Worm (Caenorhabditis elegans): ENCODE measurements around the gene vps-29.

vps-29 gene

ce11 chrIII:10114662-10115061, 1.8 kb upstream of the vps-29 start, which contains the start of the genes ZK1128.1 and mett-10:
ZK1128.1 (minus strand) TSS chrIII:10114760.
mett-10 (plus strand) TSS chrIII:10115036.
- peak; percentile 73 for TF ChIP-seq ces-1 (GFP tag; optimal IDR thresholded peaks at IDR 0.05)
- TF ChIP-seq nhr-2 (tag; optimal IDR thresholded peaks at IDR 0.05): no peak

- TF ChIP-seq flh-1 (GFP tag; optimal IDR thresholded peaks at IDR 0.05) (no peak), ces-1 (GFP tag; optimal IDR thresholded peaks at IDR 0.05) (no peak), nhr-76 (tag; optimal IDR thresholded peaks at IDR 0.05) (no peak), ztf-11 (tag; optimal IDR thresholded peaks at IDR 0.05) (no peak), sptf-1 (tag; optimal IDR thresholded peaks at IDR 0.05) (no peak), zip-8 (tag; optimal IDR thresholded peaks at IDR 0.05) (no peak), elt-3 (tag; optimal IDR thresholded peaks at IDR 0.05) (no peak), sem-2 (GFP tag; optimal IDR thresholded peaks at IDR 0.05) (no peak), nhr-237 (tag; optimal IDR thresholded peaks at IDR 0.05) (no peak), ceh-43 (GFP tag; optimal IDR thresholded peaks at IDR 0.05) (no peak), ceh-39 (tag; optimal IDR thresholded peaks at IDR 0.05) (no peak), elt-1 (tag; optimal IDR thresholded peaks at IDR 0.05; ENCODE audit: borderline replicate concordance, insufficient read depth) (no peak)
Measured at ce11 chrIII:10108995-10109394, 3.9 kb downstream of the vps-29 start, which contains the start of gene T16H12.9. T16H12.9 (plus strand) TSS chrIII:10109295.

ce11 chrIII:10106390-10106789, 6.5 kb downstream of the vps-29 start, which contains the start of gene srt-55:
srt-55 (minus strand) TSS chrIII:10106490.
- TF ChIP-seq unc-39 (tag; optimal IDR thresholded peaks at IDR 0.05): no peak
- TF ChIP-seq elt-3 (tag; optimal IDR thresholded peaks at IDR 0.05): no peak
- no peak for TF ChIP-seq ceh-39 (tag; optimal IDR thresholded peaks at IDR 0.05)
- no peak for TF ChIP-seq ztf-11 (tag; optimal IDR thresholded peaks at IDR 0.05)
- TF ChIP-seq hlh-1 (tag; optimal IDR thresholded peaks at IDR 0.05): no peak
- TF ChIP-seq ces-1 (GFP tag; optimal IDR thresholded peaks at IDR 0.05): no peak
- TF ChIP-seq mab-5 (tag; optimal IDR thresholded peaks at IDR 0.05): no peak
- TF ChIP-seq lin-32 (GFP tag; optimal IDR thresholded peaks at IDR 0.05): no peak

ce11 chrIII:10101352-10101751, 11.5 kb downstream of the vps-29 start, which contains the start of gene kel-10:
kel-10 (minus strand) TSS chrIII:10101452.
- TF ChIP-seq sem-2 (GFP tag; optimal IDR thresholded peaks at IDR 0.05): no peak
- TF ChIP-seq drap-1 (GFP tag; optimal IDR thresholded peaks at IDR 0.05): no peak
- no peak for TF ChIP-seq ces-1 (GFP tag; optimal IDR thresholded peaks at IDR 0.05)
- no peak for TF ChIP-seq nhr-12 (tag; optimal IDR thresholded peaks at IDR 0.05)
- TF ChIP-seq tbx-8 (GFP tag; optimal IDR thresholded peaks at IDR 0.05): no peak
- no peak for TF ChIP-seq bed-3 (GFP tag; optimal IDR thresholded peaks at IDR 0.05)
- TF ChIP-seq mab-5 (tag; optimal IDR thresholded peaks at IDR 0.05): no peak
- TF ChIP-seq lin-32 (GFP tag; optimal IDR thresholded peaks at IDR 0.05): no peak
- TF ChIP-seq unc-39 (tag; optimal IDR thresholded peaks at IDR 0.05): no peak
- no peak for TF ChIP-seq pha-4 (tag; optimal IDR thresholded peaks at IDR 0.05)
- TF ChIP-seq lsy-2 (tag; optimal IDR thresholded peaks at IDR 0.05): no peak
- TF ChIP-seq unc-62 (GFP tag; optimal IDR thresholded peaks at IDR 0.05): no peak
- no peak for TF ChIP-seq nhr-28 (tag; optimal IDR thresholded peaks at IDR 0.05)
- no peak for TF ChIP-seq blmp-1 (tag; optimal IDR thresholded peaks at IDR 0.05)
- TF ChIP-seq elt-3 (tag; optimal IDR thresholded peaks at IDR 0.05): no peak
- TF ChIP-seq lin-13 (tag; optimal IDR thresholded peaks at IDR 0.05): no peak
- TF ChIP-seq sptf-1 (tag; optimal IDR thresholded peaks at IDR 0.05): no peak
- TF ChIP-seq nhr-237 (tag; optimal IDR thresholded peaks at IDR 0.05): no peak
- TF ChIP-seq ham-2 (GFP tag; optimal IDR thresholded peaks at IDR 0.05): no peak
- no peak for TF ChIP-seq unc-120 (tag; optimal IDR thresholded peaks at IDR 0.05; ENCODE audit: poor library complexity, severe bottlenecking)

ce11 chrIII:10097981-10098380, 14.9 kb downstream of the vps-29 start, which contains the start of gene spop-1:
spop-1 (minus strand) TSS chrIII:10098081.
- TF ChIP-seq tbx-8 (GFP tag; optimal IDR thresholded peaks at IDR 0.05): no peak
- TF ChIP-seq ceh-43 (GFP tag; optimal IDR thresholded peaks at IDR 0.05): no peak
- no peak for TF ChIP-seq sem-2 (GFP tag; optimal IDR thresholded peaks at IDR 0.05)
- no peak for TF ChIP-seq mab-5 (tag; optimal IDR thresholded peaks at IDR 0.05)
- TF ChIP-seq hlh-1 (tag; optimal IDR thresholded peaks at IDR 0.05): no peak
- TF ChIP-seq zip-8 (tag; optimal IDR thresholded peaks at IDR 0.05): no peak
- TF ChIP-seq sptf-1 (tag; optimal IDR thresholded peaks at IDR 0.05): no peak

- TF ChIP-seq unc-39 (tag; optimal IDR thresholded peaks at IDR 0.05) (no peak), M03D4.4 (tag; optimal IDR thresholded peaks at IDR 0.05) (no peak), ham-2 (GFP tag; optimal IDR thresholded peaks at IDR 0.05) (peak; percentile 52), nhr-28 (tag; optimal IDR thresholded peaks at IDR 0.05) (no peak), nhr-2 (tag; optimal IDR thresholded peaks at IDR 0.05) (peak; percentile 49), mab-5 (tag; optimal IDR thresholded peaks at IDR 0.05) (peak; percentile 78), hlh-1 (tag; optimal IDR thresholded peaks at IDR 0.05) (peak; percentile 91), lsy-2 (tag; optimal IDR thresholded peaks at IDR 0.05) (peak; percentile 89), unc-120 (tag; optimal IDR thresholded peaks at IDR 0.05; ENCODE audit: poor library complexity, severe bottlenecking) (peak; percentile 72), tbx-8 (GFP tag; optimal IDR thresholded peaks at IDR 0.05) (no peak), ztf-11 (tag; optimal IDR thresholded peaks at IDR 0.05) (peak; percentile 70), nhr-12 (tag; optimal IDR thresholded peaks at IDR 0.05) (no peak), ces-1 (GFP tag; optimal IDR thresholded peaks at IDR 0.05) (peak; percentile 92), drap-1 (GFP tag; optimal IDR thresholded peaks at IDR 0.05) (peak; percentile 72), mls-2 (tag; optimal IDR thresholded peaks at IDR 0.05) (peak; percentile 70), flh-1 (GFP tag; optimal IDR thresholded peaks at IDR 0.05) (no peak), elt-3 (tag; optimal IDR thresholded peaks at IDR 0.05) (peak; percentile 41), sem-2 (GFP tag; optimal IDR thresholded peaks at IDR 0.05) (no peak), mep-1 (tag; optimal IDR thresholded peaks at IDR 0.05) (peak; percentile 32), nhr-76 (tag; optimal IDR thresholded peaks at IDR 0.05) (no peak), sptf-1 (tag; optimal IDR thresholded peaks at IDR 0.05) (peak; percentile 39), unc-62 (GFP tag; optimal IDR thresholded peaks at IDR 0.05) (peak; percentile 88), nhr-237 (tag; optimal IDR thresholded peaks at IDR 0.05) (peak; percentile 82), lin-32 (GFP tag; optimal IDR thresholded peaks at IDR 0.05) (no peak), ceh-83 (GFP tag; optimal IDR thresholded peaks at IDR 0.05) (no peak), ceh-43 (GFP tag; optimal IDR thresholded peaks at IDR 0.05) (no peak), ceh-39 (tag; optimal IDR thresholded peaks at IDR 0.05) (peak; percentile 98), lin-13 (tag; optimal IDR thresholded peaks at IDR 0.05) (no peak), elt-1 (tag; optimal IDR thresholded peaks at IDR 0.05; ENCODE audit: borderline replicate concordance, insufficient read depth) (no peak), blmp-1 (tag; optimal IDR thresholded peaks at IDR 0.05) (no peak)
Measured at ce11 chrIII:10096525-10096972, 16.3 kb downstream of the vps-29 start.
